Worm (Caenorhabditis elegans) whole organism, mixed stage, embryonic: Measurements from ENCODE around the gene srbc-67.

Experiments
- M03D4.4 ChIP-seq: sonication (generic microtip); optimal IDR thresholded peaks from 2 replicates; lab custom pipeline; 2017; ENCODE audit warnings: mild to moderate bottlenecking, missing genetic modification characterization, missing compliant biosample characterization
- bed-3 ChIP-seq: fragments of 200-800 bp; sonication (Bioruptor generic); optimal IDR thresholded peaks from 3 replicates; lab custom pipeline; 2018; ENCODE audit warnings: mild to moderate bottlenecking, missing genetic modification characterization, moderate library complexity, missing compliant biosample characterization
- ceh-83 ChIP-seq: fragments of 200-800 bp; sonication (Bioruptor generic); optimal IDR thresholded peaks from 2 replicates; lab custom pipeline; 2018; ENCODE audit warnings: mild to moderate bottlenecking, missing genetic modification characterization, missing compliant biosample characterization
- elt-3 ChIP-seq: fragments of 150-350 bp; optimal IDR thresholded peaks from 2 replicates; lab custom pipeline; 2014; ENCODE audit warnings: missing biosample characterization, missing genetic modification characterization
- flh-1 ChIP-seq: fragments of 200-800 bp; sonication (Bioruptor generic); optimal IDR thresholded peaks from 2 replicates; lab custom pipeline; 2018; ENCODE audit warnings: mild to moderate bottlenecking, missing genetic modification characterization, moderate library complexity, missing compliant biosample characterization
- hlh-1 ChIP-seq: fragments of 150-350 bp; optimal IDR thresholded peaks from 2 replicates; lab custom pipeline; 2014; ENCODE audit warnings: missing biosample characterization, missing genetic modification reagents, missing genetic modification characterization
- lin-13 ChIP-seq: fragments of 150-350 bp; optimal IDR thresholded peaks from 2 replicates; lab custom pipeline; 2014; ENCODE audit warnings: missing biosample characterization, missing genetic modification characterization
- lsy-2 ChIP-seq: fragments of 150-350 bp; optimal IDR thresholded peaks from 2 replicates; lab custom pipeline; 2014; ENCODE audit warnings: missing biosample characterization, missing genetic modification characterization
- mab-5 ChIP-seq: fragments of 150-350 bp; optimal IDR thresholded peaks from 2 replicates; lab custom pipeline; 2014; ENCODE audit warnings: missing biosample characterization, missing genetic modification characterization
- mep-1 ChIP-seq: fragments of 150-350 bp; optimal IDR thresholded peaks from 2 replicates; lab custom pipeline; 2017; ENCODE audit warnings: missing biosample characterization, missing genetic modification reagents, missing genetic modification characterization, inconsistent platforms
- nhr-12 ChIP-seq: fragments of 150-350 bp; optimal IDR thresholded peaks from 2 replicates; lab custom pipeline; 2014; ENCODE audit warnings: missing biosample characterization, missing genetic modification characterization
- nhr-2 ChIP-seq: fragments of 150-350 bp; optimal IDR thresholded peaks from 2 replicates; lab custom pipeline; 2014; ENCODE audit warnings: missing biosample characterization, missing genetic modification characterization
- nhr-237 ChIP-seq: fragments of 150-350 bp; optimal IDR thresholded peaks from 2 replicates; lab custom pipeline; 2014; ENCODE audit warnings: missing biosample characterization, missing genetic modification characterization
- nhr-28 ChIP-seq: fragments of 150-350 bp; optimal IDR thresholded peaks from 2 replicates; lab custom pipeline; 2014; ENCODE audit warnings: missing biosample characterization, missing genetic modification characterization
- nhr-76 ChIP-seq: sonication (generic microtip); optimal IDR thresholded peaks from 2 replicates; lab custom pipeline; 2017; ENCODE audit warnings: missing biosample characterization, missing genetic modification characterization
- pha-4 ChIP-seq: fragments of 150-350 bp; optimal IDR thresholded peaks from 2 replicates; lab custom pipeline; 2018; ENCODE audit warnings: missing biosample characterization, missing genetic modification reagents, missing genetic modification characterization
- sem-2 ChIP-seq: fragments of 200-800 bp; sonication (Bioruptor generic); optimal IDR thresholded peaks from 2 replicates; lab custom pipeline; 2018; ENCODE audit warnings: mild to moderate bottlenecking, missing genetic modification characterization, missing compliant biosample characterization
- snpc-4 ChIP-seq: fragments of 150-350 bp; optimal IDR thresholded peaks from 2 replicates; lab custom pipeline; 2014; ENCODE audit warnings: missing biosample characterization, missing genetic modification characterization
- sptf-1 ChIP-seq: sonication (generic microtip); optimal IDR thresholded peaks from 2 replicates; lab custom pipeline; 2017; ENCODE audit warnings: mild to moderate bottlenecking, missing genetic modification characterization, moderate library complexity, missing compliant biosample characterization
- tbx-8 ChIP-seq: fragments of 200-800 bp; sonication (Bioruptor generic); optimal IDR thresholded peaks from 2 replicates; lab custom pipeline; 2018; ENCODE audit warnings: mild to moderate bottlenecking, missing genetic modification characterization, moderate library complexity, missing compliant biosample characterization
- unc-120 ChIP-seq: sonication (generic microtip); optimal IDR thresholded peaks from 2 replicates; lab custom pipeline; 2017; ENCODE audit warnings: missing genetic modification characterization, missing compliant biosample characterization; ENCODE audit not compliant: poor library complexity, severe bottlenecking
- unc-39 ChIP-seq: fragments of 150-350 bp; optimal IDR thresholded peaks from 2 replicates; lab custom pipeline; 2014; ENCODE audit warnings: missing biosample characterization, missing genetic modification characterization
- unc-62 ChIP-seq: fragments of 150-350 bp; optimal IDR thresholded peaks from 2 replicates; lab custom pipeline; 2014; ENCODE audit warnings: missing biosample characterization, missing genetic modification reagents, missing genetic modification characterization
- ztf-11 ChIP-seq: fragments of 150-350 bp; optimal IDR thresholded peaks from 2 replicates; lab custom pipeline; 2014; ENCODE audit warnings: missing biosample characterization, missing genetic modification characterization

Gene srbc-67

ce11 chrV:3496880-3497279, 44.1 kb downstream of the srbc-67 start, which contains the start of gene C07G3.15:
TSS of gene C07G3.15 (minus strand) at chrV:3496980.
- TF ChIP-seq sptf-1, result no peak
- no peak for TF ChIP-seq mab-5 (tag; lab: Kevin White, UChicago)
- TF ChIP-seq M03D4.4 (tag; lab: Kevin White, UChicago), result no peak
- TF ChIP-seq unc-120, result no peak
- no peak for TF ChIP-seq lsy-2 (tag; lab: Kevin White, UChicago)
- no peak for TF ChIP-seq snpc-4 (tag; lab: Kevin White, UChicago)
- TF ChIP-seq elt-3 (tag; lab: Kevin White, UChicago), result no peak
- no peak for TF ChIP-seq nhr-76
- no peak for TF ChIP-seq nhr-12 (tag; lab: Kevin White, UChicago)
- TF ChIP-seq unc-39 (tag; lab: Kevin White, UChicago), result no peak
- TF ChIP-seq hlh-1 (tag; lab: Kevin White, UChicago), result no peak
- TF ChIP-seq sem-2, result no peak
- TF ChIP-seq nhr-237 (tag; lab: Kevin White, UChicago), result no peak
- TF ChIP-seq ztf-11 (tag; lab: Kevin White, UChicago), result no peak
- TF ChIP-seq nhr-28 (tag; lab: Kevin White, UChicago), result no peak
- no peak for TF ChIP-seq pha-4
- TF ChIP-seq lin-13, result no peak
- no peak for TF ChIP-seq flh-1
- no peak for TF ChIP-seq unc-62 (GFP tag; lab: Kevin White, UChicago)

- TF ChIP-seq nhr-12 (tag; lab: Kevin White, UChicago) (no peak), ceh-83 (no peak), pha-4 (no peak), nhr-2 (tag; lab: Kevin White, UChicago) (no peak), tbx-8 (GFP tag; lab: Kevin White, UChicago) (no peak), nhr-28 (tag; lab: Kevin White, UChicago) (no peak), mab-5 (tag; lab: Kevin White, UChicago) (no peak), nhr-76 (no peak), nhr-237 (tag; lab: Kevin White, UChicago) (no peak), bed-3 (no peak), M03D4.4 (tag; lab: Kevin White, UChicago) (no peak), mep-1 (no peak), flh-1 (no peak)
- TF ChIP-seq, all 35 proteins: peak for 0
Measured at ce11 chrV:3490435-3490834, 50.6 kb downstream of the srbc-67 start, which contains the start of gene srbc-36. TSS of gene srbc-36 (minus strand) at chrV:3490535.
